Worm (Caenorhabditis elegans): Measurements from ENCODE around the gene rabn-5.

The rabn-5 gene

ce11 chrIII:5839147-5839546 is 25.2 kb upstream of the rabn-5 start:
- TF ChIP-seq unc-62 (GFP tag; optimal IDR thresholded peaks at IDR 0.05), result no peak

ce11 chrIII:5839598-5839997 is 24.8 kb upstream of the rabn-5 start:
- no peak for TF ChIP-seq unc-62 (GFP tag; optimal IDR thresholded peaks at IDR 0.05)

DNA sequence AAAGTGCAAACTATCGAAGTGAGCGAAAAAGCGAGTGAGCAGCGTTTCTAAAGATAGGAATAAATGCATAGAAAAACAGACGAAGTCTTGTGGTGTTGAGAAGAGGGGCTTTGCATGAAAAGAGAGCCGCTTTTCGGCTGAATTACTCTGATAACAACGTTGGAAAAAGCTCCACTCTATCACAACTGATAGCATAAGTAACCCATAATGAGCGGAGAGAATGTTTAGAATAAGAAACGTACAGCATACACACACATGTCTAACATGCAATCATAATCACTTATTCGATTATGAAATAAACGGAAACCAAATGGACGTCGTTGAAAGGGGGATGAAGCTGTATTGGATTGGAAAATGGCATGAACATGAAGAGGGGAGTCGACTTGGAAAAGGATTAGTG is 24.1 kb upstream of the rabn-5 start:
- no peak for TF ChIP-seq unc-62 (GFP tag; optimal IDR thresholded peaks at IDR 0.05)

ce11 chrIII:5840815-5841573 is 23.4 kb upstream of the rabn-5 start:
- no peak for TF ChIP-seq unc-62 (GFP tag; optimal IDR thresholded peaks at IDR 0.05)

ce11 chrIII:5841676-5842075 is 22.7 kb upstream of the rabn-5 start:
- no peak for TF ChIP-seq unc-62 (GFP tag; optimal IDR thresholded peaks at IDR 0.05)

DNA sequence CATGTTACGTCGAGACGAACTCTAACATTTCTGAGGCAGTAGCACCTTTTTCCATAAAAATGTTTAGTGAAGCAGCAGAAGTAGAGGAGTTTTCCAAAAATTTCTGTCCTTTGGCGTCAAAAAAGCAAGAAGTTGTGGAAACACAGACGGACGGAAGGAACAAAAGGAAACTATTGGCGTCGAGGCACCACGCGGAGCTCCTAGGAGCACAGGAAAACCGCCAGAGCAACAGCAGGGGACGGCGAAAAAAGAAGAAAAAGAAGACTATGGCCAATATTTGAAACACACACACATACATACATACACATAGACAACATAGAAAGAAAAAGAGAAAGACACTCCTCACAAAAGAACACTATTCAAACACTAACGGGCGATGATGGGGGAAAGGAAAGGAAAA is 21.4 kb upstream of the rabn-5 start:
- TF ChIP-seq unc-62 (GFP tag; optimal IDR thresholded peaks at IDR 0.05), result no peak

DNA sequence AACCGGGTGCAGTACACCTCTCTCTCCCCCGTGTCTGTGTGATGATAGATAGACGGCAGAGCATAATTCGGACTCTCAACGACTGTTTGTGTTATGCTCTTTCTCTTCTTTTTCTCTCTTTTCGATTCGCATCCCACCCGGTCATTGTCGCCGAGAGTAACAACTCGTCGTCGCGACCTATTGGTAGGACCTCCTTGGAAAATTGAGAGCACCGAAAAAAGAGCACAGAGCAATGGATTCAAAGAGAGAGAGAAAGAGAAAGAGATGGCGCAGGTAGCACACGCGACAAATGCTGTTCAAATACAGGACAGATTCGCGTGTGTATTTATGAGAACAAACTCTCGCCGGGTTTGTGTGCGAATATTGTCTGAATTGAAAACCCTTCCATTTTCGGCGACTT is 20.7 kb upstream of the rabn-5 start:
- no peak for TF ChIP-seq unc-62 (GFP tag; optimal IDR thresholded peaks at IDR 0.05)

DNA sequence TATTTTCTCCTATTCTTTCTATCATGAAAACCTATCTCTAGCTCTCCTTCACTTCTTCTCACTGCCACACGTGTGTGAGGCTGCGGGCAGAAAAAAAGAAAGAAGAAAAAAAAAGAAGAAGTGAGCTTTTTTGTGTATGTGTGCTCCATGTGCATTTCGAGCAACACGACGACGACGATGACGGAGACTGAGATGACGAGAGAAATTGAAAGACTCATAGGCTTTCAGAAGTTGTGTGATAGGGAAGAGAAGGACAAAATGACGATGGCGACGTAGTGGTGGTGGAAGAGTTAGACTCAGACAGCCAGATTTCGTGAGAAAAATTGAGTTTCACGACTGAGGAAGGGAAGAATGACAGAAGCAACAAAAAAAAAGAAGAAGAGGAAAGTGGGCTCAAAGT is 18.9 kb upstream of the rabn-5 start:
- TF ChIP-seq unc-62 (GFP tag; optimal IDR thresholded peaks at IDR 0.05), result no peak

- TF ChIP-seq unc-62 (GFP tag; optimal IDR thresholded peaks at IDR 0.05), result no peak
Observed at ce11 chrIII:5846412-5846811, 17.9 kb upstream of the rabn-5 start.

DNA sequence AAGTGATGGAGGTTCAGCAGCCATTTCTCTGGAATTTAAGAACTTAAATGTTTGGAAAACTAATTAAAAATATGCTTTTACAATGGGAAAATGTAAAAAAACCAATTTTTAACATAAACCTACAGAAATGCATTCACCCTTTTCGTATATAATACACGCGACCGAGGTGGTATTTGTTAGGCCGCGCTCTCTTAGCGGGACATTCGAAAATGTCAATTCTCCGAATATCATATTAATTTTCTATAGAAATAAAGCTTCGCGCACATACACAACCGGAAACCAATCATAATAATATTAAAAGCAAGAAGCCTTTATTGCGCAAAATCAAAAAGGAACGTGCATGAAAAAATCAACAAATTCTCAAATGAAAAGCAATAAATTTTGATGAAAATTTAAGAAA is 11.1 kb upstream of the rabn-5 start, which contains the start of gene ddx-23:
ddx-23 (minus strand) TSS at position 30 of the 400 bp plus-strand sequence.
- TF ChIP-seq unc-62 (GFP tag; optimal IDR thresholded peaks at IDR 0.05), result no peak

ce11 chrIII:5855637-5856179 is 8.6 kb upstream of the rabn-5 start, which contains the start of the genes cct-6 and alh-9:
cct-6 (minus strand) TSS chrIII:5855687.
alh-9 (plus strand) TSS chrIII:5856018.
- no peak for TF ChIP-seq unc-62 (GFP tag; optimal IDR thresholded peaks at IDR 0.05)

DNA sequence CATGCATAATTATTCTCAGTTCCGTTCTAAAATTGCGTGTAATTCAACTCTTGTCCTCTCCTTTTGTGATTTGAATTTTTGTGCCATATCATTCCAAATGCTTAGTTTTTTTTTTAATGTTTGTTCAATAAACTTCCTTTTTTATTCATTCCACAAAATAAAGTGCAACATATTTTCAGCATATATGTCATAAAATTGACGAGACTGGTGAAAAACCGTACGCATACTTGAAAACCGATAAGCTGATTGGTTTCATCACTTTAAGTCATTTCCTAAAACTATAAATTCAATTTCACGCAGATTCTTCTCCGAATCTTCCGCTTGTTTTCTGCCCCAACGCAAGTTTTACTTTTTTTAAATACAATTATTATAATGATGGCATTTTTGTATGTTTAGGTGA is 5.3 kb upstream of the rabn-5 start, which contains the start of gene dpf-4:
dpf-4 (plus strand) TSS at position 301 of the 400 bp plus-strand sequence.
- TF ChIP-seq unc-62 (GFP tag; optimal IDR thresholded peaks at IDR 0.05), result no peak

ce11 chrIII:5863774-5864173 is 579 bp upstream of the rabn-5 start, which contains the start of gene dnpp-1:
dnpp-1 (minus strand) TSS chrIII:5863803.
- TF ChIP-seq unc-62 (GFP tag; optimal IDR thresholded peaks at IDR 0.05), result no peak

DNA sequence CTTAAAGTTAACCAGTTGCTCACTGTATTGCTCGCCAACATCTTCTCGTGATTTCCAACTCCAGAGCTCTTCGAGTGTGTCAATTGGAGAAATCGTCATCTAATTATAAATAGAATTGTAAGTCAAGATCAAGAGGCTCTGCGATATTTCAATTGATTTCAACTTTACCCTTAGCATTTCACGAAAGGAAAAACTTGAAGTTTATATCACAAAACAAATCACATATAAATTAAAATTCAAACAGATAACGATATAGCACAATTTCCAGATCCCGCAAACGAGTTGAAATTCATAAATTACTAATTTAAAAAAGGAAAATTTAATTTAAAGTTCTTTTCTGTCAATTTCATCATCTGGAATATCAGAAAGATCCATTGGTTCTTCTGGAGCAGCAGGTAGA is 4.0 kb downstream of the rabn-5 start, which contains the start of gene eng-1:
eng-1 (minus strand) TSS at position 101 of the 400 bp plus-strand sequence.
- TF ChIP-seq unc-62 (GFP tag; optimal IDR thresholded peaks at IDR 0.05), result no peak

DNA sequence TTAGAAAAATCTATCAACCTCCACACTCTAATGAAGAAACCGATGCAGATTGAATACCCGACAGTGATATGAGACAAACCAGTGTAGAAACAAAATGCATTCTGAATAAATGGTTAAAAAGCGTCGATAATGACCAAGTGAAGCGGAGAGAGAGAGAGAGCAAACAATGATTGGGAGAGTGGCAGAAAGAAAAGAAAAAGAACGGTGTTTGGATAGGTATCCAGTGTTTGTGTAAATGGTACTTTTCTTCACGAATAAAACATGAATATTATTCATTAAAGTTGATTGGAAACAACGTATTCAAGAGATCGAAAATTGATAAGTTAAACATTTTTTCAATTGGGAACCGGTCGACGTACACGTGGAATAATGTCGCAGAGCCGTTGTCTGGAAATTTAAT is 5.1 kb downstream of the rabn-5 start, which contains the start of gene F01F1.15:
F01F1.15 (minus strand) TSS at position 101 of the 400 bp plus-strand sequence.
- TF ChIP-seq unc-62 (GFP tag; optimal IDR thresholded peaks at IDR 0.05), result no peak

- TF ChIP-seq unc-62 (GFP tag; optimal IDR thresholded peaks at IDR 0.05), result no peak
Observed at ce11 chrIII:5871760-5872159, 7.4 kb downstream of the rabn-5 start, which contains the start of the genes F01F1.11 and F01F1.3. F01F1.11 (minus strand) TSS chrIII:5871877. F01F1.3 (plus strand) TSS chrIII:5871938.

DNA sequence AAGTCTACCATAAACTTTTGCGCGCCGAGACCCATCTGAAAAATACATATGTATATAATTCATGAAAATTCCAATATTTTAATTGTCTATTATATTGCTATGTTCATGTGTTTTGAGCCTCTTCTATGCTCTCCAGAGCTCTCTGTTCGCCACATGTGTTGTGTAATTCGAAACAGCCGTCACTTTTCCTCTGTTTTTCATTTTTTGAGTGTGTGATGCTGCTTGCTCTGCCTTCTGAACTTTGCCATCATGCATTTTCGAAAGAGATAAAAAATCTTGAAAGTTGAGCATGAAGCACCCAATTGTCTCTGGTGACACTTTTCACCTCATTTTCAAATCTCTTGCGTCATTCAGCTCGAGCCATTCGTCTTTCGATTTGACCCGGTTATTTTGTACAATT is 7.9 kb downstream of the rabn-5 start:
- TF ChIP-seq unc-62 (GFP tag; optimal IDR thresholded peaks at IDR 0.05), result no peak
